Worm (Caenorhabditis elegans): ENCODE data around the gene Y47A7.2.

DNA sequence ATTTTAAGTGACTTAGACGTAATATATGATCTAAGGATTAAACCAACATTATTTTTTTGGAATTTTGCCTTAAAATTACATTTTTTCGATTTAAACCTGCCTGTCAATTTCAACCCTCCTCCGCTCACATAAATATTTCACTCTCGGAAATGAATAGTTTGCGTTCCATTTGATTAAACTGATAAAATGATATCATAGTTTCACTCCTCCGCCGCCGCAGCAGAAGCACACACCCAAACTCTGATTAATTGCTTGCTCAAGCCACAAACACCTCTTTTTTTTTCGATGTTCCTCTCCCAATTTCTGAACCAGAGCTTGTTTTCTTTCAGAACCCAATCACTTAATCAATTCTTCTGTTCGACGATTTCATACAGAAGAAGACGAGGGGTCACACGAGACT, 24.9 kb upstream of the Y47A7.2 start, which contains the start of gene Y49G5B.1:
- TF ChIP-seq nhr-25 (tag; optimal IDR thresholded peaks at IDR 0.05) = no peak
- TF ChIP-seq R02D3.7 (tag; optimal IDR thresholded peaks at IDR 0.05) = no peak
- TF ChIP-seq nhr-237 (tag; optimal IDR thresholded peaks at IDR 0.05) = no peak
- TF ChIP-seq elt-3 (tag; optimal IDR thresholded peaks at IDR 0.05) = no peak
- no peak for TF ChIP-seq unc-62 (GFP tag; optimal IDR thresholded peaks at IDR 0.05)
- TF ChIP-seq sma-9 (GFP tag; optimal IDR thresholded peaks at IDR 0.05) = no peak
- no peak for TF ChIP-seq sma-9 (tag; optimal IDR thresholded peaks at IDR 0.05)
- TF ChIP-seq ama-1 (optimal IDR thresholded peaks at IDR 0.05) = no peak
